Worm (Caenorhabditis elegans): ENCODE data around the gene F49F1.2.

DNA sequence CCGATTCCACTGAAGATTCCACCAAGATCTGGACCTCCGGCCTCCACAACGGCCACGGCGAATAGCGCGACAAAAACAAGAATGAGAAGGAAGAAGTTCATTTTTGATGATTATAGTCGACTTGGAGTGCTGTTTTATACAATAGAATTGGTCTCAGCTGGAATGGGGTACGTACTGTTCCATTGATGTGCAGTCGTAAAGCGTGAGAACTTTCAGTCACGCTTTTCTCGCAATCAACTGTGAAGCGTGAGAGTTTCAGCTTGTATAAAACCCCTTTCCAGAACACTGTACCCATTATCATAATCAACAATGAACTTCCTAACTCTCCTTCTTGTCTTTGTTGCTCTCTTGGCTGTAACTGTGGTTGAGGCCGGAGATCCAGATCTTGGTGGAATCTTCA lies at the start of gene F49F1.2, which contains the start of gene F49F1.4:
- TF ChIP-seq klf-2 (GFP tag; conservative IDR thresholded peaks at IDR 0.05) (no peak), med-1 (GFP tag; optimal IDR thresholded peaks at IDR 0.05; ENCODE audit: insufficient read depth) (no peak), flt-1 (GFP tag; IDR thresholded peaks at IDR 0.05) (no peak), cog-1 (tag; optimal IDR thresholded peaks at IDR 0.05) (no peak), tab-1 (GFP tag; IDR thresholded peaks at IDR 0.05) (no peak), ztf-23 (GFP tag; IDR thresholded peaks at IDR 0.05) (no peak)

All from whole organism, midembryonic.